Fruit fly (Drosophila melanogaster) whole organism, embryonic: ENCODE data around the gene Dhc36C.

Source experiments
- ATbp ChIP-seq: fragments of 200-800 bp; sonication (Bioruptor generic); optimal IDR thresholded peaks from 2 replicates; lab custom pipeline; 2017; ENCODE audit warnings: missing biosample characterization, mild to moderate bottlenecking, missing genetic modification characterization, missing genetic modification reagents
- Awh ChIP-seq: fragments of 200-800 bp; sonication (Bioruptor generic); IDR thresholded peaks from 2 replicates; pipeline ENCODE4, ENCODE4 v1.3.6; 2022; ENCODE audit warnings: missing biosample characterization, missing genetic modification characterization
- B-H1 ChIP-seq: fragments of 200-800 bp; sonication (Bioruptor generic); IDR thresholded peaks from 3 replicates; pipeline ENCODE4 v1.3.6; 2022; ENCODE audit warnings: missing biosample characterization, missing genetic modification characterization
- CG10209 ChIP-seq: fragments of 200-800 bp; sonication (Bioruptor generic); optimal IDR thresholded peaks from 3 replicates; lab custom pipeline; 2017; ENCODE audit warnings: missing biosample characterization, mild to moderate bottlenecking, missing genetic modification characterization, missing genetic modification reagents
- CG12104 ChIP-seq: fragments of 200-800 bp; sonication (Bioruptor generic); optimal IDR thresholded peaks from 3 replicates; lab custom pipeline; 2016; ENCODE audit warnings: missing biosample characterization, missing genetic modification characterization
- CG12391 ChIP-seq: fragments of 200-800 bp; sonication (Bioruptor generic); optimal IDR thresholded peaks from 3 replicates; lab custom pipeline; 2018; ENCODE audit warnings: missing biosample characterization, mild to moderate bottlenecking, missing genetic modification characterization, moderate library complexity
- CG13424 ChIP-seq: fragments of 200-800 bp; sonication (Bioruptor generic); optimal IDR thresholded peaks from 2 replicates; lab custom pipeline; 2019; ENCODE audit warnings: missing biosample characterization, mild to moderate bottlenecking, missing genetic modification characterization, moderate library complexity
- CG13894 ChIP-seq: fragments of 200-800 bp; sonication (Bioruptor generic); optimal IDR thresholded peaks from 3 replicates; lab custom pipeline; 2018; ENCODE audit warnings: missing biosample characterization, mild to moderate bottlenecking, missing genetic modification characterization, moderate library complexity
- CG14710 ChIP-seq: fragments of 200-800 bp; sonication (Bioruptor generic); optimal IDR thresholded peaks from 3 replicates; lab custom pipeline; 2019; ENCODE audit warnings: missing biosample characterization, mild to moderate bottlenecking, missing genetic modification characterization, moderate library complexity
- CG15269 ChIP-seq: fragments of 200-800 bp; sonication (Bioruptor generic); optimal IDR thresholded peaks from 2 replicates; lab custom pipeline; 2018; ENCODE audit warnings: missing biosample characterization, mild to moderate bottlenecking, missing genetic modification characterization, moderate library complexity
- CG15514 ChIP-seq: fragments of 200-800 bp; sonication (Bioruptor generic); optimal IDR thresholded peaks from 3 replicates; lab custom pipeline; 2017; ENCODE audit warnings: missing biosample characterization, missing genetic modification characterization, mild to moderate bottlenecking, moderate library complexity, missing genetic modification reagents
- CG18262 ChIP-seq: fragments of 200-800 bp; optimal IDR thresholded peaks from 3 replicates; lab custom pipeline; 2019; ENCODE audit warnings: missing biosample characterization, mild to moderate bottlenecking, missing genetic modification characterization, moderate library complexity
- CG2120 ChIP-seq: fragments of 200-800 bp; sonication (Bioruptor generic); optimal IDR thresholded peaks from 3 replicates; lab custom pipeline; 2016; ENCODE audit warnings: missing biosample characterization, missing genetic modification characterization
- CG34376 ChIP-seq: fragments of 200-800 bp; sonication (Bioruptor generic); optimal IDR thresholded peaks from 2 replicates; lab custom pipeline; 2018; ENCODE audit warnings: missing biosample characterization, mild to moderate bottlenecking, missing genetic modification characterization
- CG3995 ChIP-seq: fragments of 200-800 bp; sonication (Bioruptor generic); optimal IDR thresholded peaks from 3 replicates; lab custom pipeline; 2016; ENCODE audit warnings: missing biosample characterization, missing genetic modification characterization
- CG6175 ChIP-seq: fragments of 200-800 bp; sonication (Bioruptor generic); IDR thresholded peaks from 3 replicates; pipeline ENCODE4 v1.3.6; 2022; ENCODE audit warnings: missing biosample characterization, missing genetic modification characterization
- CG6854 ChIP-seq: fragments of 200-800 bp; sonication (Bioruptor generic); optimal IDR thresholded peaks from 3 replicates; lab custom pipeline; 2017; ENCODE audit warnings: missing biosample characterization, mild to moderate bottlenecking, missing genetic modification characterization
- CG7839 ChIP-seq: fragments of 200-800 bp; sonication (Bioruptor generic); optimal IDR thresholded peaks from 3 replicates; lab custom pipeline; 2018; ENCODE audit warnings: missing biosample characterization, mild to moderate bottlenecking, missing genetic modification characterization, moderate library complexity
- D ChIP-seq, 2 experiments: fragments of 200-800 bp in 1 of 2; fragments of >200 bp in 1 of 2; sonication (Bioruptor generic) in 1 of 2; optimal IDR thresholded peaks; 2 replicates in 1 of 2; 3 replicates in 1 of 2; lab custom pipeline; 2017; ENCODE audit warnings: mild to moderate bottlenecking in 1 of 2, missing biosample characterization in 1 of 2, missing genetic modification characterization in 1 of 2, missing genetic modification reagents in 1 of 2
- Deaf1 ChIP-seq: fragments of 200-800 bp; optimal IDR thresholded peaks from 3 replicates; lab custom pipeline; 2019; ENCODE audit warnings: missing biosample characterization, mild to moderate bottlenecking, missing genetic modification characterization, moderate library complexity
- Doc2 ChIP-seq: fragments of 200-800 bp; sonication (Bioruptor generic); IDR thresholded peaks from 2 replicates; pipeline ENCODE4 v1.3.6; 2022; ENCODE audit warnings: missing biosample characterization, missing genetic modification characterization
- Dp ChIP-seq: fragments of 200-800 bp; sonication (Bioruptor generic); optimal IDR thresholded peaks from 2 replicates; lab custom pipeline; 2018; ENCODE audit warnings: missing biosample characterization, mild to moderate bottlenecking, missing genetic modification characterization, moderate library complexity
- HHEX ChIP-seq: fragments of 200-800 bp; sonication (Bioruptor generic); optimal IDR thresholded peaks from 3 replicates; lab custom pipeline; 2017; ENCODE audit warnings: missing biosample characterization, mild to moderate bottlenecking, missing genetic modification characterization, missing genetic modification reagents
- Hand ChIP-seq: fragments of 200-800 bp; sonication (Bioruptor generic); optimal IDR thresholded peaks from 2 replicates; lab custom pipeline; 2017; ENCODE audit warnings: mild to moderate bottlenecking, missing biosample characterization, missing genetic modification reagents, missing genetic modification characterization
- Hmx ChIP-seq: fragments of 200-800 bp; sonication (Bioruptor generic); optimal IDR thresholded peaks from 2 replicates; lab custom pipeline; 2016; ENCODE audit warnings: missing biosample characterization, missing genetic modification characterization
- Lim3 ChIP-seq: fragments of 200-800 bp; sonication (Bioruptor generic); IDR thresholded peaks from 2 replicates; pipeline ENCODE4 v1.3.6; 2022; ENCODE audit warnings: missing biosample characterization, missing genetic modification characterization
- Med ChIP-seq: fragments of 200-800 bp; sonication (Bioruptor generic); peaks from one replicate; lab custom pipeline; 2016; ENCODE audit warnings: missing biosample characterization, missing genetic modification characterization, mild to moderate bottlenecking, inconsistent platforms, moderate library complexity
- Nf-YB ChIP-seq: fragments of 200-800 bp; sonication (Bioruptor generic); optimal IDR thresholded peaks from 3 replicates; lab custom pipeline; 2019; ENCODE audit warnings: missing biosample characterization, mild to moderate bottlenecking, missing genetic modification characterization, moderate library complexity
- Nf-YC ChIP-seq: fragments of 200-800 bp; optimal IDR thresholded peaks from 3 replicates; lab custom pipeline; 2019; ENCODE audit warnings: missing biosample characterization, mild to moderate bottlenecking, missing genetic modification characterization, moderate library complexity
- Trl ChIP-seq, 3 experiments: fragments of >200 bp in 2 of 3; fragments of 200-800 bp in 1 of 3; sonication (Bioruptor generic) in 1 of 3; optimal IDR thresholded peaks; 2 replicates in 1 of 3; 3 replicates in 2 of 3; lab custom pipeline; 2016 to 2017; ENCODE audit warnings: missing biosample characterization in 1 of 3, missing genetic modification characterization in 1 of 3
- Vsx1 ChIP-seq: fragments of 200-800 bp; sonication (Bioruptor generic); optimal IDR thresholded peaks from 2 replicates; lab custom pipeline; 2017; ENCODE audit warnings: missing biosample characterization, mild to moderate bottlenecking, missing genetic modification characterization, missing genetic modification reagents
- Xrp1 ChIP-seq: fragments of 200-800 bp; sonication (Bioruptor generic); IDR thresholded peaks from 2 replicates; pipeline ENCODE4 v1.3.6; 2022; ENCODE audit warnings: missing biosample characterization, missing genetic modification characterization
- aop ChIP-seq: fragments of 200-800 bp; sonication (Bioruptor generic); IDR thresholded peaks from 2 replicates; pipeline ENCODE4 v1.3.6; 2022; ENCODE audit warnings: missing biosample characterization, missing genetic modification characterization
- bab2 ChIP-seq: fragments of 200-800 bp; sonication (Bioruptor generic); optimal IDR thresholded peaks from 2 replicates; lab custom pipeline; 2016; ENCODE audit warnings: missing biosample characterization, missing genetic modification characterization
- bcd ChIP-seq: fragments of 200-800 bp; sonication (Bioruptor generic); optimal IDR thresholded peaks from 2 replicates; lab custom pipeline; 2017; ENCODE audit warnings: missing biosample characterization, mild to moderate bottlenecking, missing genetic modification characterization
- br ChIP-seq: fragments of >200 bp; optimal IDR thresholded peaks from 2 replicates; lab custom pipeline; 2017
- cas ChIP-seq: fragments of 200-800 bp; sonication (Bioruptor generic); IDR thresholded peaks from 2 replicates; pipeline ENCODE4 v1.3.6; 2022; ENCODE audit warnings: missing biosample characterization, missing genetic modification characterization
- cg ChIP-seq: fragments of 200-800 bp; sonication (Bioruptor generic); optimal IDR thresholded peaks from 3 replicates; lab custom pipeline; 2019; ENCODE audit warnings: missing biosample characterization, mild to moderate bottlenecking, missing genetic modification characterization, moderate library complexity
- chinmo ChIP-seq: fragments of 200-800 bp; sonication (Bioruptor generic); IDR thresholded peaks from 4 replicates; pipeline ENCODE4 v1.3.6; 2022; ENCODE audit warnings: missing biosample characterization, missing genetic modification characterization; ENCODE audit not compliant: partially characterized antibody
- corto ChIP-seq: fragments of 200-800 bp; sonication (Bioruptor generic); optimal IDR thresholded peaks from 2 replicates; lab custom pipeline; 2016; ENCODE audit warnings: missing biosample characterization, mild to moderate bottlenecking, missing genetic modification characterization, moderate library complexity
- crol ChIP-seq: fragments of 200-800 bp; sonication (Bioruptor generic); IDR thresholded peaks from 2 replicates; pipeline ENCODE4 v1.3.6; 2022; ENCODE audit warnings: missing biosample characterization, missing genetic modification characterization
- ems ChIP-seq: fragments of 200-800 bp; sonication (Bioruptor generic); optimal IDR thresholded peaks from 3 replicates; lab custom pipeline; 2016; ENCODE audit warnings: missing biosample characterization, missing genetic modification characterization
- gsb-n ChIP-seq: fragments of 200-800 bp; sonication (Bioruptor generic); optimal IDR thresholded peaks from 3 replicates; lab custom pipeline; 2018; ENCODE audit warnings: missing biosample characterization, mild to moderate bottlenecking, missing genetic modification characterization
- h ChIP-seq: fragments of >200 bp; optimal IDR thresholded peaks from 2 replicates; lab custom pipeline; 2017
- mirr ChIP-seq: fragments of 200-800 bp; sonication (Bioruptor generic); optimal IDR thresholded peaks from 3 replicates; lab custom pipeline; 2018; ENCODE audit warnings: missing biosample characterization, mild to moderate bottlenecking, missing genetic modification characterization
- schlank ChIP-seq: fragments of 200-800 bp; sonication (Bioruptor generic); optimal IDR thresholded peaks from 2 replicates; lab custom pipeline; 2018; ENCODE audit warnings: missing biosample characterization, mild to moderate bottlenecking, missing genetic modification characterization
- sob ChIP-seq: fragments of 200-800 bp; sonication (Bioruptor generic); IDR thresholded peaks from 2 replicates; pipeline ENCODE4 v1.3.6; 2022; ENCODE audit warnings: missing biosample characterization, missing genetic modification characterization
- ssp ChIP-seq: fragments of 200-800 bp; sonication (Bioruptor generic); IDR thresholded peaks from 2 replicates; pipeline ENCODE4 v1.3.6; 2022; ENCODE audit warnings: missing biosample characterization, missing genetic modification characterization
- tup ChIP-seq: fragments of 200-800 bp; sonication (Bioruptor generic); optimal IDR thresholded peaks from 2 replicates; lab custom pipeline; 2016; ENCODE audit warnings: missing biosample characterization, mild to moderate bottlenecking, missing genetic modification characterization, moderate library complexity
- vvl ChIP-seq: fragments of 200-800 bp; sonication (Bioruptor generic); IDR thresholded peaks from 2 replicates; pipeline ENCODE4 v1.3.6; 2022; ENCODE audit warnings: missing biosample characterization, missing genetic modification characterization

The Dhc36C gene

DNA sequence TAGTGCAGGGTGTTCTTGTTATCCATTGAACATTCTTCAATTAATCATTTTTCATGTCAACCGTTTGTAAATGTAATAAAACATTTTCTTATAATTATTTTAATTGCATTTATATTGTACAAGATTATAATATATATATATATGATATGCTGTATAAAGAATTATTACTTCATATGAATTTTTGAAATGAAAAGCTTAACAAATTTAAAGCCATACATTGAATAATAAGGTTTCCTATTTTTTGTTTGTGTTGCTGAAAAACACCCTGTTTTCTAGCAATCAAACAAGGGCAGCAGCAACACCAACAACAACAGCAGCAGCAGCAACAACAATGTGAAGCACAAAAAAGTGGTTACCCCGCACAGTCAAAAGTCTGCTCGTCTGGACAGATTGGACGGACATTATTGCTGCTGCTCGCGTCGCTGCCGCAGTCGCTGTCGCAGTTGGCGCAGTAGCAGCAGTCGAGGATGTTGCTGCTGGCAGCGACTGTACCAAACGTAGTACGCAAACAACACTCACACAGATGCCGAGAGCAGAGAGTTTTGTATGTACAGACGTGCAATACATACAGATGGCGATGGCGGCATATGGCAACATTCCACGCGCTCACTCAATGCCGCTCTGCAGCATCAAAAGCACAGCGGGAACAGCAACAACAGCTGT lies 57.0 kb downstream of the Dhc36C start (continued):
- TF ChIP-seq tup (GFP tag; lab: Kevin White, UChicago) (no peak), br (lab: Kevin White, UChicago) (no peak), Lim3 (GFP tag; lab: Robert Waterston, UW) (no peak), Hand (GFP tag; lab: Kevin White, UChicago) (peak; percentile 46), ems (GFP tag; lab: Kevin White, UChicago) (no peak), cg (peak; percentile 57), CG10209 (GFP tag; lab: Kevin White, UChicago) (peak; percentile 19), Hmx (GFP tag; lab: Kevin White, UChicago) (no peak), Deaf1 (tag; lab: Kevin White, UChicago) (peak; percentile 50), vvl (GFP tag; lab: Robert Waterston, UW) (no peak), CG15514 (GFP tag; lab: Kevin White, UChicago) (no peak), corto (GFP tag; lab: Kevin White, UChicago) (no peak), mirr (GFP tag; lab: Kevin White, UChicago) (peak; percentile 23), chinmo (no peak), CG12104 (GFP tag; lab: Kevin White, UChicago) (no peak), aop (GFP tag; lab: Robert Waterston, UW) (no peak), schlank (tag; lab: Kevin White, UChicago) (no peak), sob (GFP tag; lab: Robert Waterston, UW) (no peak), Med (GFP tag; lab: Kevin White, UChicago) (peak; percentile 33), CG13424 (tag; lab: Kevin White, UChicago) (peak; percentile 59), CG12391 (tag; lab: Kevin White, UChicago) (peak; percentile 53), CG6175 (no peak), CG18262 (tag; lab: Kevin White, UChicago) (peak; percentile 47), Nf-YC (peak; percentile 30), Nf-YB (GFP tag; lab: Kevin White, UChicago) (peak; percentile 31), Trl (optimal IDR thresholded peaks at IDR 0.05; lab: Kevin White, UChicago) (no peak), Trl (GFP tag; optimal IDR thresholded peaks at IDR 0.05; lab: Kevin White, UChicago) (no peak), CG34376 (no peak), D (optimal IDR thresholded peaks at IDR 0.05; lab: Kevin White, UChicago) (no peak), D (GFP tag; optimal IDR thresholded peaks at IDR 0.05; lab: Kevin White, UChicago) (no peak), Doc2 (no peak), CG14710 (tag; lab: Kevin White, UChicago) (no peak), ATbp (GFP tag; lab: Kevin White, UChicago) (no peak), CG15269 (tag; lab: Kevin White, UChicago) (peak; percentile 55), B-H1 (GFP tag; lab: Robert Waterston, UW) (no peak), ssp (GFP tag; lab: Robert Waterston, UW) (no peak), Awh (no peak), crol (GFP tag; lab: Robert Waterston, UW) (no peak), CG2120 (GFP tag; lab: Kevin White, UChicago) (no peak), CG6854 (peak; percentile 52), cas (GFP tag; lab: Robert Waterston, UW) (no peak), bab2 (GFP tag; lab: Kevin White, UChicago) (no peak), gsb-n (tag; lab: Kevin White, UChicago) (peak; percentile 27), CG13894 (peak; percentile 36), CG7839 (tag; lab: Kevin White, UChicago) (peak; percentile 72), CG3995 (GFP tag; lab: Kevin White, UChicago) (no peak), Xrp1 (GFP tag; lab: Robert Waterston, UW) (no peak), Dp (no peak), Vsx1 (GFP tag; lab: Kevin White, UChicago) (no peak), HHEX (GFP tag; lab: Kevin White, UChicago) (no peak), bcd (GFP tag; lab: Kevin White, UChicago) (peak; percentile 6), h (lab: Kevin White, UChicago) (no peak)
